Worm (Caenorhabditis elegans): ENCODE measurements around the gene mam-7.

Gene mam-7

DNA sequence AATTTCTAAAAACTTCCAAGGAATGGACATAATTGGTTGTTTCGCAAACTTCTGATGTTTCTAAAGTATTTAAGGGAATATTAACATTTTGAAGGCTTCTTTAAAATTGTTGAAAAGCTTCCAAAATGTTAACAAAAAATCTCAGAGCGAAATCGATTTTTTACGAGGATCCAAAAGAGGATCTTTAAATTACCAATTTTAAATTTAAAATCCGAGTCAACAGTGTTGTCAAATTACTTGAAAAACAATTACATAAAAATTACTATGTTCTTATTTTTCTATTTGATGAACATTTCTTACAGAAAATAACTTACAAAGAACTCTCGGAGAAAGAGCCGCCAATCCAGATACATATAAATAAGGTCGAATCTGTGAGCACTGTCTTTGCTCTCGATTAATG lies 16.0 kb upstream of the mam-7 start, which contains the start of gene ZK757.10:
Gene ZK757.10 (plus strand): TSS at position 301 of the 400 bp plus-strand sequence.
- TF ChIP-seq F57C9.4 (tag; optimal IDR thresholded peaks at IDR 0.05): no peak
- TF ChIP-seq madf-3 (GFP tag; IDR thresholded peaks at IDR 0.05): no peak
- TF ChIP-seq ekl-4 (GFP tag; IDR thresholded peaks at IDR 0.05): no peak
- TF ChIP-seq F39B2.1 (GFP tag; IDR thresholded peaks at IDR 0.05): no peak
- TF ChIP-seq Y95B8A.8 (GFP tag; IDR thresholded peaks at IDR 0.05): no peak
- no peak for TF ChIP-seq ztf-3 (GFP tag; optimal IDR thresholded peaks at IDR 0.05)
- TF ChIP-seq fkh-3 (tag; optimal IDR thresholded peaks at IDR 0.05): no peak
- TF ChIP-seq Y56A3A.18 (GFP tag; IDR thresholded peaks at IDR 0.05): no peak
- TF ChIP-seq T07F8.4 (tag; optimal IDR thresholded peaks at IDR 0.05): no peak

DNA sequence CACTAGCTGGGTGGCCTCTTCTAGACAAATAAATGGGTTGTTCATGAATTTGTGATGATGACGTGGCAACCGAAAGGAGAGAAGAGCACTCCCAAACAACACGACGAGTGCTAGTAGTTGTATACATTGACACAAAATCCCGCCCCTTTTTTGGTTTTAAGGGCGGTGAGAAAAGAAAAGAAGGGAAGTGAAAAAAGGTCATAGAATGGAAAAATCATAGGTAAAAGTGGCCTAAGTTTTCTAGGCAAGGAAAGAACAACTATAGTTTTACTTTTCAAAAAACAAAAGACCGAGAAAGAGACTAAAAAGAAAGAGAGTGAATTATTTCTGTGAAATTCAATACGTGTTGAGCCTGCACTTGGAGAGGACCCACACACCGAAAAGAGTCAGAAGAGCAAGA lies 14.1 kb upstream of the mam-7 start, which contains the start of gene ZK757.2:
Gene ZK757.2 (minus strand): TSS at position 101 of the 400 bp plus-strand sequence.
- TF ChIP-seq nhr-179 (tag; optimal IDR thresholded peaks at IDR 0.05) (no peak), tlf-1 (GFP tag; optimal IDR thresholded peaks at IDR 0.05) (no peak)

DNA sequence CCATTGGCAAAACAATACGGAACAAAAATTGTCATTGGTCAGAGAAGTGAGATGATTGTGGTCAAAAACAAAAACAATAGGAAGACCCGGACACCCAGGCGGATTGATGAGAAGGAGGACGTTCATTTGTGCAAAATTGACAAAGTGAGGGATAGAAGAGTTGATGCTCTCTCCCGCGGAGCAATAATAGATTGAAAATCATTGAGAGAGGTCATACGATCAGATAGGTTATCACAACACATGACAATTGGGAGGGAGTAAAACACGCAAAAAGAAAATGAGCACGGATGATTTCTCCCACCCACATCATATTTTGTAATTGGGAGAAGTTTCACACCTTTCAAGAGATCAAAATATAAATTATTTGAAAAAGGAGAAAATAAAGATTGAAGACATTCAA lies 7.3 kb upstream of the mam-7 start:
- no peak for TF ChIP-seq attf-6 (GFP tag; IDR thresholded peaks at IDR 0.05)
- no peak for TF ChIP-seq ceh-79 (tag; optimal IDR thresholded peaks at IDR 0.05)
- TF ChIP-seq ztf-6 (GFP tag; IDR thresholded peaks at IDR 0.05): no peak
- no peak for TF ChIP-seq die-1 (tag; optimal IDR thresholded peaks at IDR 0.05)
- no peak for TF ChIP-seq dpl-1 (GFP tag; optimal IDR thresholded peaks at IDR 0.05)
- TF ChIP-seq ceh-58 (GFP tag; IDR thresholded peaks at IDR 0.05): no peak
- TF ChIP-seq dox-1 (GFP tag; IDR thresholded peaks at IDR 0.05): no peak
- TF ChIP-seq nfya-2 (GFP tag; IDR thresholded peaks at IDR 0.05): no peak
- TF ChIP-seq hlh-12 (tag; optimal IDR thresholded peaks at IDR 0.05): no peak
- TF ChIP-seq egl-18 (GFP tag; IDR thresholded peaks at IDR 0.05): no peak
- TF ChIP-seq hsf-1 (GFP tag; IDR thresholded peaks at IDR 0.05): no peak
- no peak for TF ChIP-seq rpc-1 (optimal IDR thresholded peaks at IDR 0.05)
- no peak for TF ChIP-seq rpc-1 (tag; optimal IDR thresholded peaks at IDR 0.05)
- no peak for TF ChIP-seq madf-3 (GFP tag; IDR thresholded peaks at IDR 0.05)
- no peak for TF ChIP-seq sptf-2 (GFP tag; optimal IDR thresholded peaks at IDR 0.05)
- TF ChIP-seq athp-1 (tag; optimal IDR thresholded peaks at IDR 0.05): no peak
- no peak for TF ChIP-seq ets-4 (GFP tag; optimal IDR thresholded peaks at IDR 0.05)
- TF ChIP-seq nhr-27 (tag; optimal IDR thresholded peaks at IDR 0.05): no peak

ce11 chrIII:9886323-9886722 lies 6.6 kb upstream of the mam-7 start:
- TF ChIP-seq dpl-1 (GFP tag; optimal IDR thresholded peaks at IDR 0.05): no peak
- no peak for TF ChIP-seq aptf-3 (GFP tag; IDR thresholded peaks at IDR 0.05)
- TF ChIP-seq xnd-1 (tag; optimal IDR thresholded peaks at IDR 0.05): no peak
- TF ChIP-seq ztf-18 (tag; optimal IDR thresholded peaks at IDR 0.05): no peak
- TF ChIP-seq sea-2 (GFP tag; IDR thresholded peaks at IDR 0.05): no peak
- no peak for TF ChIP-seq cebp-1 (GFP tag; IDR thresholded peaks at IDR 0.05)
- no peak for TF ChIP-seq cebp-1 (tag; optimal IDR thresholded peaks at IDR 0.05)
- TF ChIP-seq lsl-1 (GFP tag; optimal IDR thresholded peaks at IDR 0.05): no peak
- TF ChIP-seq hsf-1 (GFP tag; IDR thresholded peaks at IDR 0.05): no peak
- no peak for TF ChIP-seq ztf-25 (GFP tag; IDR thresholded peaks at IDR 0.05)
- TF ChIP-seq K11D2.4 (GFP tag; IDR thresholded peaks at IDR 0.05): no peak
- TF ChIP-seq bed-2 (GFP tag; IDR thresholded peaks at IDR 0.05): no peak
- TF ChIP-seq B0261.1 (tag; optimal IDR thresholded peaks at IDR 0.05): no peak
- no peak for TF ChIP-seq F33H1.4 (GFP tag; IDR thresholded peaks at IDR 0.05)
- no peak for TF ChIP-seq Y56A3A.18 (GFP tag; IDR thresholded peaks at IDR 0.05)
- no peak for TF ChIP-seq Y53F4B.3 (GFP tag; IDR thresholded peaks at IDR 0.05)
- TF ChIP-seq T07F8.4 (tag; optimal IDR thresholded peaks at IDR 0.05): no peak
- TF ChIP-seq hlh-26 (GFP tag; conservative IDR thresholded peaks at IDR 0.05): no peak
- no peak for TF ChIP-seq let-607 (tag; optimal IDR thresholded peaks at IDR 0.05)
- TF ChIP-seq madf-10 (tag; optimal IDR thresholded peaks at IDR 0.05): no peak
